Worm (Caenorhabditis elegans) whole organism, young adult: ENCODE results near the gene F11E6.6.

Experiments
- B0336.3 ChIP-seq: fragments of 200-800 bp; sonication (Bioruptor generic); IDR thresholded peaks from 2 replicates; pipeline ENCODE4 v1.3.6; 2022; ENCODE audit warnings: missing genetic modification characterization, missing compliant biosample characterization
- C17E4.6 ChIP-seq: fragments of 200-800 bp; sonication (Bioruptor generic); IDR thresholded peaks from 2 replicates; pipeline ENCODE4 v1.3.6; 2022; ENCODE audit warnings: missing genetic modification reagents, missing genetic modification characterization, missing compliant biosample characterization
- F22D6.2 ChIP-seq: sonication (generic microtip); optimal IDR thresholded peaks from 2 replicates; lab custom pipeline; 2016; ENCODE audit warnings: mild to moderate bottlenecking, missing genetic modification characterization, missing compliant biosample characterization
- F37B4.10 ChIP-seq: fragments of 200-800 bp; sonication (Bioruptor generic); IDR thresholded peaks from 2 replicates; pipeline ENCODE4 v1.3.6; 2022; ENCODE audit warnings: missing genetic modification characterization, missing compliant biosample characterization
- F39B2.1 ChIP-seq: fragments of 200-800 bp; sonication (Bioruptor generic); IDR thresholded peaks from 2 replicates; pipeline ENCODE4 v1.3.6; 2022; ENCODE audit warnings: missing genetic modification reagents, missing genetic modification characterization, missing compliant biosample characterization
- F55B11.4 ChIP-seq: sonication (generic microtip); optimal IDR thresholded peaks from 2 replicates; lab custom pipeline; 2016; ENCODE audit warnings: missing compliant biosample characterization, missing genetic modification characterization, borderline replicate concordance; ENCODE audit not compliant: insufficient read depth
- F57A8.1 ChIP-seq: fragments of 200-800 bp; sonication (Bioruptor generic); optimal IDR thresholded peaks from 2 replicates; lab custom pipeline; 2018; ENCODE audit warnings: mild to moderate bottlenecking, missing genetic modification characterization, moderate library complexity, missing compliant biosample characterization
- Y56A3A.18 ChIP-seq: fragments of 200-800 bp; sonication (Bioruptor generic); IDR thresholded peaks from 2 replicates; pipeline ENCODE4 v1.3.6; 2022; ENCODE audit warnings: missing genetic modification reagents, missing genetic modification characterization, missing compliant biosample characterization
- Y79H2A.3 ChIP-seq: fragments of 200-800 bp; sonication (Bioruptor generic); conservative IDR thresholded peaks from 2 replicates; pipeline ENCODE4 v1.3.6; 2022; ENCODE audit warnings: missing genetic modification reagents, missing genetic modification characterization, missing compliant biosample characterization
- aptf-2 ChIP-seq: fragments of 200-800 bp; sonication (Bioruptor generic); conservative IDR thresholded peaks from 2 replicates; pipeline ENCODE4 v1.3.6; 2022; ENCODE audit warnings: missing genetic modification reagents, missing genetic modification characterization, missing compliant biosample characterization
- atf-7 ChIP-seq: sonication (generic microtip); optimal IDR thresholded peaks from 2 replicates; lab custom pipeline; 2017; ENCODE audit warnings: mild to moderate bottlenecking, missing genetic modification characterization, missing compliant biosample characterization
- athp-1 ChIP-seq: sonication (generic microtip); optimal IDR thresholded peaks from 2 replicates; lab custom pipeline; 2017; ENCODE audit warnings: mild to moderate bottlenecking, missing genetic modification characterization, missing compliant biosample characterization
- attf-6 ChIP-seq: fragments of 200-800 bp; sonication (Bioruptor generic); IDR thresholded peaks from 2 replicates; pipeline ENCODE4 v1.3.6; 2022; ENCODE audit warnings: missing genetic modification reagents, missing genetic modification characterization, missing compliant biosample characterization
- bed-1 ChIP-seq: fragments of 200-800 bp; sonication (Bioruptor generic); IDR thresholded peaks from 2 replicates; pipeline ENCODE4 v1.3.6; 2022; ENCODE audit warnings: missing genetic modification reagents, missing genetic modification characterization, missing compliant biosample characterization
- ccch-3 ChIP-seq: fragments of 200-800 bp; sonication (Bioruptor generic); optimal IDR thresholded peaks from 2 replicates; lab custom pipeline; 2018; ENCODE audit warnings: mild to moderate bottlenecking, missing genetic modification characterization, missing compliant biosample characterization
- cebp-2 ChIP-seq: fragments of 200-800 bp; sonication (Bioruptor generic); IDR thresholded peaks from 2 replicates; pipeline ENCODE4 v1.3.6; 2022; ENCODE audit warnings: missing genetic modification characterization, missing compliant biosample characterization
- ceh-79 ChIP-seq: sonication (generic microtip); optimal IDR thresholded peaks from 2 replicates; lab custom pipeline; 2017; ENCODE audit warnings: mild to moderate bottlenecking, missing genetic modification characterization, missing compliant biosample characterization
- ceh-91 ChIP-seq: fragments of 200-800 bp; sonication (Bioruptor generic); IDR thresholded peaks from 2 replicates; pipeline ENCODE4 v1.3.6; 2022; ENCODE audit warnings: missing genetic modification reagents, missing genetic modification characterization, missing compliant biosample characterization
- chd-7 ChIP-seq: sonication (generic microtip); optimal IDR thresholded peaks from 2 replicates; lab custom pipeline; 2016; ENCODE audit warnings: mild to moderate bottlenecking, missing genetic modification characterization, moderate library complexity, missing compliant biosample characterization
- die-1 ChIP-seq: sonication (generic microtip); optimal IDR thresholded peaks from 2 replicates; lab custom pipeline; 2016; ENCODE audit warnings: missing genotype, mild to moderate bottlenecking, missing genetic modification characterization, missing compliant biosample characterization
- dpl-1 ChIP-seq: fragments of 150-350 bp; optimal IDR thresholded peaks from 2 replicates; lab custom pipeline; 2014; ENCODE audit warnings: missing biosample characterization, missing genetic modification reagents, missing genetic modification characterization
- ekl-4 ChIP-seq: fragments of 200-800 bp; sonication (Bioruptor generic); IDR thresholded peaks from 2 replicates; pipeline ENCODE4 v1.3.6; 2022; ENCODE audit warnings: missing genetic modification reagents, missing genetic modification characterization, missing compliant biosample characterization
- ets-4 ChIP-seq: fragments of 200-800 bp; sonication (Bioruptor generic); optimal IDR thresholded peaks from 2 replicates; lab custom pipeline; 2018; ENCODE audit warnings: mild to moderate bottlenecking, missing genetic modification characterization, missing compliant biosample characterization
- fkh-3 ChIP-seq: sonication (generic microtip); optimal IDR thresholded peaks from 2 replicates; lab custom pipeline; 2016; ENCODE audit warnings: mild to moderate bottlenecking, missing genetic modification characterization, missing compliant biosample characterization
- hrde-1 ChIP-seq: sonication (generic microtip); optimal IDR thresholded peaks from 2 replicates; lab custom pipeline; 2016; ENCODE audit warnings: missing genetic modification characterization, mild to moderate bottlenecking, missing compliant biosample characterization, moderate library complexity, missing genotype, missing genetic modification reagents, borderline replicate concordance
- let-526 ChIP-seq: fragments of 200-800 bp; sonication (Bioruptor generic); IDR thresholded peaks from 2 replicates; pipeline ENCODE4 v1.3.6; 2022; ENCODE audit warnings: missing genetic modification reagents, missing genetic modification characterization, missing compliant biosample characterization
- lin-26 ChIP-seq: fragments of 200-800 bp; sonication (Bioruptor generic); IDR thresholded peaks from 2 replicates; pipeline ENCODE4 v1.3.6; 2022; ENCODE audit warnings: missing genetic modification reagents, missing genetic modification characterization, missing compliant biosample characterization
- lir-1 ChIP-seq: fragments of 200-800 bp; sonication (Bioruptor generic); conservative IDR thresholded peaks from 2 replicates; pipeline ENCODE4 v1.3.6; 2022; ENCODE audit warnings: missing genetic modification reagents, missing genetic modification characterization, missing compliant biosample characterization
- lsy-27 ChIP-seq: sonication (generic microtip); optimal IDR thresholded peaks from 2 replicates; lab custom pipeline; 2017; ENCODE audit warnings: missing genetic modification characterization, mild to moderate bottlenecking, missing compliant biosample characterization, antibody characterized with exemption, missing genotype, borderline replicate concordance; ENCODE audit not compliant: insufficient read depth
- mcd-1 ChIP-seq: fragments of 200-800 bp; sonication (Bioruptor generic); IDR thresholded peaks from 2 replicates; pipeline ENCODE4 v1.3.6; 2022; ENCODE audit warnings: missing genetic modification reagents, missing genetic modification characterization, missing compliant biosample characterization
- mel-28 ChIP-seq: sonication (generic microtip); optimal IDR thresholded peaks from 2 replicates; lab custom pipeline; 2016; ENCODE audit warnings: borderline replicate concordance, mild to moderate bottlenecking, missing genetic modification characterization, missing compliant biosample characterization
- nfya-1 ChIP-seq: sonication (generic microtip); optimal IDR thresholded peaks from 2 replicates; lab custom pipeline; 2017; ENCODE audit warnings: antibody characterized with exemption, missing compliant biosample characterization, missing genetic modification characterization, borderline replicate concordance; ENCODE audit not compliant: insufficient read depth
- nfya-2 ChIP-seq: fragments of 200-800 bp; sonication (Bioruptor generic); IDR thresholded peaks from 2 replicates; pipeline ENCODE4 v1.3.6; 2022; ENCODE audit warnings: missing genetic modification reagents, missing genetic modification characterization, missing compliant biosample characterization
- nfyb-1 ChIP-seq: fragments of 200-800 bp; sonication (Bioruptor generic); IDR thresholded peaks from 2 replicates; pipeline ENCODE4 v1.3.6; 2022; ENCODE audit warnings: missing genetic modification reagents, missing genetic modification characterization, missing compliant biosample characterization
- nhr-27 ChIP-seq: fragments of 200-800 bp; sonication (Bioruptor generic); optimal IDR thresholded peaks from 2 replicates; lab custom pipeline; 2018; ENCODE audit warnings: mild to moderate bottlenecking, missing genetic modification characterization, moderate library complexity, missing compliant biosample characterization
- nhr-80 ChIP-seq: sonication (generic microtip); optimal IDR thresholded peaks from 2 replicates; lab custom pipeline; 2016; ENCODE audit warnings: missing genetic modification characterization, missing compliant biosample characterization
- pbrm-1 ChIP-seq: fragments of 200-800 bp; sonication (Bioruptor generic); IDR thresholded peaks from 2 replicates; pipeline ENCODE4 v1.3.6; 2022; ENCODE audit warnings: missing genetic modification reagents, missing genetic modification characterization, missing compliant biosample characterization
- repo-1 ChIP-seq: sonication (generic microtip); optimal IDR thresholded peaks from 2 replicates; lab custom pipeline; 2017; ENCODE audit warnings: mild to moderate bottlenecking, missing genetic modification characterization, missing compliant biosample characterization
- snpc-1.1 ChIP-seq: sonication (generic microtip); optimal IDR thresholded peaks from 2 replicates; lab custom pipeline; 2017; ENCODE audit warnings: missing genetic modification characterization, mild to moderate bottlenecking, missing compliant biosample characterization, antibody characterized with exemption, moderate library complexity, missing genotype, missing genetic modification reagents; ENCODE audit not compliant: insufficient read depth
- snpc-1.3 ChIP-seq: sonication (generic microtip); optimal IDR thresholded peaks from 2 replicates; lab custom pipeline; 2017; ENCODE audit warnings: missing genetic modification characterization, mild to moderate bottlenecking, missing compliant biosample characterization, antibody characterized with exemption, moderate library complexity, missing genotype, missing genetic modification reagents; ENCODE audit not compliant: insufficient read depth
- snpc-4 ChIP-seq, 5 experiments: fragments of 150-350 bp in 1 of 5; sonication (generic microtip) in 4 of 5; optimal IDR thresholded peaks; 2 replicates each; lab custom pipeline; 2014 to 2018; ENCODE audit warnings: missing genetic modification characterization in 5 of 5, missing biosample characterization in 3 of 5, antibody characterized with exemption in 2 of 5, mild to moderate bottlenecking in 2 of 5, missing compliant biosample characterization in 2 of 5, missing genotype in 2 of 5, moderate library complexity in 2 of 5, missing genetic modification reagents in 1 of 5
- tbp1 ChIP-seq: fragments of 200-800 bp; sonication (Bioruptor generic); optimal IDR thresholded peaks from 2 replicates; lab custom pipeline; 2018; ENCODE audit warnings: mild to moderate bottlenecking, missing genetic modification characterization, missing compliant biosample characterization
- tbx-9 ChIP-seq: sonication (generic microtip); optimal IDR thresholded peaks from 2 replicates; lab custom pipeline; 2016; ENCODE audit warnings: borderline replicate concordance, missing genetic modification characterization, inconsistent platforms, missing compliant biosample characterization
- tlf-1 ChIP-seq: fragments of 200-800 bp; sonication (Bioruptor generic); optimal IDR thresholded peaks from 2 replicates; lab custom pipeline; 2018; ENCODE audit warnings: mild to moderate bottlenecking, missing genetic modification characterization, missing compliant biosample characterization
- zfh-2 ChIP-seq: fragments of 200-800 bp; sonication (Bioruptor generic); conservative IDR thresholded peaks from 2 replicates; pipeline ENCODE4 v1.3.6; 2022; ENCODE audit warnings: missing genetic modification reagents, missing genetic modification characterization, missing compliant biosample characterization
- ztf-28 ChIP-seq: fragments of 200-800 bp; sonication (Bioruptor generic); IDR thresholded peaks from 2 replicates; pipeline ENCODE4 v1.3.6; 2022; ENCODE audit warnings: missing genetic modification reagents, missing genetic modification characterization, missing compliant biosample characterization

The F11E6.6 gene

ce11 chrIV:17461222-17461707, 4.5 kb downstream of the F11E6.6 start, which contains the start of gene rif-1.1 (continued):
- TF ChIP-seq repo-1 (tag; lab: Kevin White, UChicago) (no peak), lsy-27 (tag; lab: Kevin White, UChicago) (no peak), F22D6.2 (tag; lab: Kevin White, UChicago) (no peak), C17E4.6 (peak; percentile 66; the same call in 1 of the 2 replicates), snpc-1.3 (tag; lab: Kevin White, UChicago) (peak; percentile 7), hrde-1 (tag; lab: Kevin White, UChicago) (no peak), let-526 (GFP tag; lab: Robert Waterston, UW) (no peak), Y79H2A.3 (no peak), snpc-4 (GFP tag; optimal IDR thresholded peaks at IDR 0.05; lab: Kevin White, UChicago) (peak; percentile 67), snpc-4 (tag; optimal IDR thresholded peaks at IDR 0.05; lab: Kevin White, UChicago) (peak in 3 of 4 experiments; percentile 54 to 89 (median 82)), nfya-1 (tag; lab: Kevin White, UChicago) (no peak), athp-1 (tag; lab: Kevin White, UChicago) (no peak), pbrm-1 (GFP tag; lab: Robert Waterston, UW) (peak; percentile 75), chd-7 (tag; lab: Kevin White, UChicago) (no peak), atf-7 (no peak), tlf-1 (no peak), lin-26 (GFP tag; lab: Robert Waterston, UW) (no peak), nfya-2 (GFP tag; lab: Robert Waterston, UW) (no peak), ztf-28 (GFP tag; lab: Robert Waterston, UW) (no peak), F37B4.10 (GFP tag; lab: Robert Waterston, UW) (no peak), aptf-2 (GFP tag; lab: Robert Waterston, UW) (peak; percentile 50; the same call in 1 of the 2 replicates), ceh-79 (tag; lab: Kevin White, UChicago) (no peak), nfyb-1 (GFP tag; lab: Robert Waterston, UW) (no peak), lir-1 (GFP tag; lab: Robert Waterston, UW) (0 out of 2 replicates have a peak, but pooled peaks have one; percentile 13), die-1 (tag; lab: Kevin White, UChicago) (no peak), ceh-91 (GFP tag; lab: Robert Waterston, UW) (peak; percentile 84), snpc-1.1 (tag; lab: Kevin White, UChicago) (no peak), F39B2.1 (GFP tag; lab: Robert Waterston, UW) (no peak), fkh-3 (tag; lab: Kevin White, UChicago) (no peak), tbp1 (GFP tag; lab: Kevin White, UChicago) (peak; percentile 59), mel-28 (tag; lab: Kevin White, UChicago) (no peak), cebp-2 (no peak), ets-4 (GFP tag; lab: Kevin White, UChicago) (no peak), bed-1 (GFP tag; lab: Robert Waterston, UW) (no peak), ekl-4 (GFP tag; lab: Robert Waterston, UW) (peak; percentile 74), Y56A3A.18 (GFP tag; lab: Robert Waterston, UW) (no peak), F55B11.4 (no peak), B0336.3 (GFP tag; lab: Robert Waterston, UW) (0 out of 2 replicates have a peak, but pooled peaks have one; percentile 25), zfh-2 (GFP tag; lab: Robert Waterston, UW) (no peak), nhr-80 (tag; lab: Kevin White, UChicago) (peak; percentile 1), F57A8.1 (GFP tag; lab: Kevin White, UChicago) (no peak), nhr-27 (tag; lab: Kevin White, UChicago) (no peak), mcd-1 (GFP tag; lab: Robert Waterston, UW) (peak; percentile 60), attf-6 (GFP tag; lab: Robert Waterston, UW) (peak; percentile 87), tbx-9 (no peak), dpl-1 (GFP tag; lab: Kevin White, UChicago) (peak; percentile 93), ccch-3 (GFP tag; lab: Kevin White, UChicago) (no peak)
